Worm (Caenorhabditis elegans) whole organism, midembryonic: ENCODE measurements around the gene ceh-40.

Experiments used
- T22C8.4 ChIP-seq: fragments of 200-800 bp; sonication (Bioruptor generic); IDR thresholded peaks from 2 replicates; pipeline ENCODE4 v1.3.6; 2022; ENCODE audit warnings: missing genetic modification characterization, missing compliant biosample characterization
- cog-1 ChIP-seq: sonication (generic microtip); optimal IDR thresholded peaks from 2 replicates; lab custom pipeline; 2016; ENCODE audit warnings: missing genetic modification characterization, missing compliant biosample characterization
- flt-1 ChIP-seq: fragments of 200-800 bp; sonication (Bioruptor generic); IDR thresholded peaks from 2 replicates; pipeline ENCODE4 v1.3.6; 2022; ENCODE audit warnings: missing genetic modification characterization, missing compliant biosample characterization
- klf-2 ChIP-seq: fragments of 200-800 bp; sonication (Bioruptor generic); conservative IDR thresholded peaks from 2 replicates; pipeline ENCODE4 v1.3.6; 2022; ENCODE audit warnings: missing genetic modification reagents, missing genetic modification characterization, missing compliant biosample characterization
- med-1 ChIP-seq: sonication (generic microtip); optimal IDR thresholded peaks from 2 replicates; lab custom pipeline; 2017; ENCODE audit warnings: missing genetic modification characterization, mild to moderate bottlenecking, missing compliant biosample characterization, antibody characterized with exemption, missing genetic modification reagents; ENCODE audit not compliant: insufficient read depth
- ref-1 ChIP-seq: fragments of 200-800 bp; sonication (Bioruptor generic); conservative IDR thresholded peaks from 2 replicates; pipeline ENCODE4 v1.3.6; 2022; ENCODE audit warnings: missing genetic modification reagents, missing genetic modification characterization, missing compliant biosample characterization
- tab-1 ChIP-seq: fragments of 200-800 bp; sonication (Bioruptor generic); IDR thresholded peaks from 2 replicates; pipeline ENCODE4 v1.3.6; 2022; ENCODE audit warnings: missing genetic modification characterization, missing compliant biosample characterization
- ztf-23 ChIP-seq: fragments of 200-800 bp; sonication (Bioruptor generic); IDR thresholded peaks from 2 replicates; pipeline ENCODE4 v1.3.6; 2022; ENCODE audit warnings: missing genetic modification reagents, missing genetic modification characterization, missing compliant biosample characterization
- ztf-29 ChIP-seq: fragments of 200-800 bp; sonication (Bioruptor generic); IDR thresholded peaks from 2 replicates; pipeline ENCODE4 v1.3.6; 2022; ENCODE audit warnings: missing genetic modification reagents, missing genetic modification characterization, missing compliant biosample characterization

DNA sequence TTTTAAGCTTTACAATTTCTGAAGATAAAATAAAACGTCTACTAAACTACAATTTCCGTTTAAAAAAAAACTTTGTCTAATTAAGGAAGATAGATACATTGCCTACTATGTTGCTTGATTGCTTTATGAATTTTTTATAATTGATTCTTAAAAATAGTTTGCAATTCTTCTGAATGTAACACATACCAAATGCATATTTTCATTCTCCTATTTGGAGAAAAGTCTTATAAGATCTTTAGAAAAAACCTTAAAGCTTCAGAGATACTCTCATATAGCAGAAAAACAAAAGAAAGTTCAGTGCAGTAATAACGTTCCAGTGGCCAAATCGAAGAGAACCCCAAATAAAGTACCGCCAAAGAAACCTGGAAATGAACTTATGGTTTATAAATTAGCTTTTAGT, 14.0 kb downstream of the ceh-40 start, which contains the start of gene phf-32:
- no peak for TF ChIP-seq med-1 (GFP tag; lab: Kevin White, UChicago)
- TF ChIP-seq ztf-23, result no peak
- TF ChIP-seq T22C8.4 (GFP tag; lab: Robert Waterston, UW), result no peak
- TF ChIP-seq ztf-29 (GFP tag; lab: Robert Waterston, UW), result no peak
- no peak for TF ChIP-seq tab-1 (GFP tag; lab: Robert Waterston, UW)
- TF ChIP-seq flt-1 (GFP tag; lab: Robert Waterston, UW), result no peak
- no peak for TF ChIP-seq klf-2 (GFP tag; lab: Robert Waterston, UW)
- TF ChIP-seq ref-1 (GFP tag; lab: Robert Waterston, UW), result no peak
- no peak for TF ChIP-seq cog-1
